Worm (Caenorhabditis elegans): ENCODE data around the gene srh-122.

DNA sequence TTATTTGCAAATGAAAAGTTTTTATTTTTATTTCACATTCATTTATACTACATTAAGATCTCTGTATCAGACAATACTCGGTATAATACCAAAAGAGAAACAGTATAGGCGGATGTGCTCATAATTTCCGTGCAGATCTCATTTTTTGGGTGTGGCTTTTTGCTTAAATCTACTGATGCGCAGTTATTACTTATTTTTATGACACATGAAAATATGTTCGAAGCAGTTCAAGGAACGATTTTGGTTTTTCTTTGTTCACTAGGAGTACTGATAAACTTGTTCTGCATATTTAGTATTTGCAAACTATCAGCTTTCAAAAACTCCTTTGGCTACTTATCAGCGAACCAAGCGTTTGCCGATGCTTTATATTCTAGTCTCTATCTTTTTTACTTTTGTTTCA, 25.4 kb downstream of the srh-122 start, which contains the start of gene srx-58:
- TF ChIP-seq pha-4 (tag; optimal IDR thresholded peaks at IDR 0.05) (no peak), ama-1 (optimal IDR thresholded peaks at IDR 0.05) (no peak), sox-4 (tag; optimal IDR thresholded peaks at IDR 0.05) (no peak), syd-9 (tag; optimal IDR thresholded peaks at IDR 0.05) (no peak)
